Worm (Caenorhabditis elegans): Measurements from ENCODE around the gene cdr-6.
"Not testable (repeated sequence)": the region's sequence is repeated elsewhere in the genome, so short reads cannot be mapped to it uniquely, and the experiment has no call there.

The cdr-6 gene

ce11 chrV:12374252-12374651 is 39.2 kb downstream of the cdr-6 start, which contains the start of gene F23H12.10:
Gene F23H12.10 (minus strand): TSS chrV:12374263.
- TF ChIP-seq pha-2, elt-2, dve-1 (tag; optimal IDR thresholded peaks at IDR 0.05): not testable (repeated sequence)

- TF ChIP-seq fkh-10 (GFP tag; optimal IDR thresholded peaks at IDR 0.05) (no peak), sdc-2 (tag; optimal IDR thresholded peaks at IDR 0.05) (no peak), ceh-31 (tag; optimal IDR thresholded peaks at IDR 0.05) (no peak), eyg-1 (tag; optimal IDR thresholded peaks at IDR 0.05) (no peak), ama-1 (optimal IDR thresholded peaks at IDR 0.05) (no peak), hlh-13 (GFP tag; optimal IDR thresholded peaks at IDR 0.05) (no peak), mec-3 (tag; optimal IDR thresholded peaks at IDR 0.05; ENCODE audit: borderline replicate concordance) (no peak), ttx-3 (tag; optimal IDR thresholded peaks at IDR 0.05) (no peak), unc-86 (tag; optimal IDR thresholded peaks at IDR 0.05) (no peak)
Observed at ce11 chrV:12371386-12371785, 42.1 kb downstream of the cdr-6 start, which contains the start of gene F23H12.7. Gene F23H12.7 (plus strand): TSS chrV:12371686.

ce11 chrV:12369437-12369836 is 44.1 kb downstream of the cdr-6 start, which contains the start of gene gcy-13:
Gene gcy-13 (minus strand): TSS chrV:12369537.
- TF ChIP-seq pax-1 (tag; optimal IDR thresholded peaks at IDR 0.05) (no peak), Y22D7AL.16 (tag; optimal IDR thresholded peaks at IDR 0.05) (no peak), fax-1 (tag; optimal IDR thresholded peaks at IDR 0.05) (no peak), ztf-16 (tag; optimal IDR thresholded peaks at IDR 0.05) (no peak), ets-4 (tag; optimal IDR thresholded peaks at IDR 0.05) (no peak), ceh-19 (GFP tag; optimal IDR thresholded peaks at IDR 0.05) (no peak), elt-4 (tag; optimal IDR thresholded peaks at IDR 0.05) (no peak), ceh-14 (tag; optimal IDR thresholded peaks at IDR 0.05) (no peak)

ce11 chrV:12365104-12365503 is 48.4 kb downstream of the cdr-6 start, which contains the start of gene fipr-2:
Gene fipr-2 (plus strand): TSS chrV:12365348.
- TF ChIP-seq sox-2 (GFP tag; IDR thresholded peaks at IDR 0.05) (no peak), unc-3 (GFP tag; conservative IDR thresholded peaks at IDR 0.05) (no peak), unc-3 (tag; optimal IDR thresholded peaks at IDR 0.05) (no peak), ztf-16 (tag; optimal IDR thresholded peaks at IDR 0.05) (no peak), Y22D7AL.16 (tag; optimal IDR thresholded peaks at IDR 0.05) (no peak), dve-1 (tag; optimal IDR thresholded peaks at IDR 0.05) (no peak), F13H6.1 (tag; optimal IDR thresholded peaks at IDR 0.05) (no peak), K02D7.2 (tag; optimal IDR thresholded peaks at IDR 0.05) (no peak), nhr-11 (tag; optimal IDR thresholded peaks at IDR 0.05) (no peak), zip-5 (tag; optimal IDR thresholded peaks at IDR 0.05) (no peak), pha-4 (tag; optimal IDR thresholded peaks at IDR 0.05) (no peak), pax-1 (tag; optimal IDR thresholded peaks at IDR 0.05) (no peak), lin-11 (tag; optimal IDR thresholded peaks at IDR 0.05) (no peak), ceh-34 (tag; optimal IDR thresholded peaks at IDR 0.05) (no peak), fkh-10 (GFP tag; optimal IDR thresholded peaks at IDR 0.05) (no peak), odd-2 (tag; optimal IDR thresholded peaks at IDR 0.05) (no peak), nhr-232 (tag; optimal IDR thresholded peaks at IDR 0.05) (no peak), ceh-22 (tag; optimal IDR thresholded peaks at IDR 0.05) (no peak), syd-9 (tag; optimal IDR thresholded peaks at IDR 0.05) (no peak), unc-86 (tag; optimal IDR thresholded peaks at IDR 0.05) (no peak), pros-1 (tag; optimal IDR thresholded peaks at IDR 0.05) (no peak)
